Fruit fly (Drosophila melanogaster) whole organism, embryonic: ENCODE data around the gene SelT.

ENCODE experiments used
- Ada2b ChIP-seq: fragments of 200-800 bp; sonication (Bioruptor generic); IDR thresholded peaks from 2 replicates; pipeline ENCODE4 v1.3.6; 2022; ENCODE audit warnings: missing biosample characterization, missing genetic modification characterization
- C15 ChIP-seq: fragments of 200-800 bp; sonication (Bioruptor generic); IDR thresholded peaks from 3 replicates; pipeline ENCODE4 v1.3.6; 2022; ENCODE audit warnings: missing biosample characterization, missing genetic modification characterization
- CG10147 ChIP-seq: fragments of 200-800 bp; sonication (Bioruptor generic); optimal IDR thresholded peaks from 2 replicates; lab custom pipeline; 2019; ENCODE audit warnings: missing biosample characterization, mild to moderate bottlenecking, missing genetic modification characterization, moderate library complexity
- CG10321 ChIP-seq: fragments of 200-800 bp; sonication (Bioruptor generic); IDR thresholded peaks from 2 replicates; pipeline ENCODE4 v1.3.6; 2022; ENCODE audit warnings: missing biosample characterization, missing genetic modification characterization
- CG10431 ChIP-seq: fragments of 200-800 bp; sonication (Bioruptor generic); optimal IDR thresholded peaks from 3 replicates; lab custom pipeline; 2018; ENCODE audit warnings: missing biosample characterization, mild to moderate bottlenecking, missing genetic modification characterization
- CG11085 ChIP-seq: fragments of 200-800 bp; sonication (Bioruptor generic); IDR thresholded peaks from 2 replicates; pipeline ENCODE4 v1.3.6; 2022; ENCODE audit warnings: missing biosample characterization, missing genetic modification characterization
- CG11398 ChIP-seq: fragments of 200-800 bp; sonication (Bioruptor generic); optimal IDR thresholded peaks from 2 replicates; lab custom pipeline; 2016; ENCODE audit warnings: missing biosample characterization, missing genetic modification characterization
- CG11456 ChIP-seq: fragments of 200-800 bp; sonication (Bioruptor generic); IDR thresholded peaks from 3 replicates; pipeline ENCODE4 v1.3.6; 2022; ENCODE audit warnings: missing biosample characterization, missing genetic modification characterization
- CG14965 ChIP-seq: fragments of 200-800 bp; sonication (Bioruptor generic); optimal IDR thresholded peaks from 2 replicates; lab custom pipeline; 2016; ENCODE audit warnings: missing biosample characterization, missing genetic modification characterization, borderline replicate concordance
- CG15073 ChIP-seq: fragments of 200-800 bp; sonication (Bioruptor generic); optimal IDR thresholded peaks from 2 replicates; lab custom pipeline; 2016; ENCODE audit warnings: missing biosample characterization, missing genetic modification characterization
- CG15479 ChIP-seq: fragments of 200-800 bp; sonication (Bioruptor generic); optimal IDR thresholded peaks from 3 replicates; lab custom pipeline; 2019; ENCODE audit warnings: missing biosample characterization, mild to moderate bottlenecking, missing genetic modification characterization, moderate library complexity
- CG1602 ChIP-seq: fragments of 200-800 bp; sonication (Bioruptor generic); optimal IDR thresholded peaks from 3 replicates; lab custom pipeline; 2016; ENCODE audit warnings: missing biosample characterization, missing genetic modification characterization
- CG17385 ChIP-seq: fragments of 200-800 bp; sonication (Bioruptor generic); optimal IDR thresholded peaks from 3 replicates; lab custom pipeline; 2018; ENCODE audit warnings: missing biosample characterization, mild to moderate bottlenecking, missing genetic modification characterization
- CG2116 ChIP-seq: fragments of 200-800 bp; sonication (Bioruptor generic); optimal IDR thresholded peaks from 3 replicates; lab custom pipeline; 2018; ENCODE audit warnings: missing biosample characterization, mild to moderate bottlenecking, missing genetic modification characterization
- CG2889 ChIP-seq: fragments of 200-800 bp; sonication (Bioruptor generic); IDR thresholded peaks from 3 replicates; pipeline ENCODE4 v1.3.6; 2022; ENCODE audit warnings: missing biosample characterization, missing genetic modification characterization
- CG3065 ChIP-seq: fragments of 200-800 bp; sonication (Bioruptor generic); optimal IDR thresholded peaks from 2 replicates; lab custom pipeline; 2016; ENCODE audit warnings: missing biosample characterization, missing genetic modification characterization
- CG4404 ChIP-seq: fragments of 200-800 bp; sonication (Bioruptor generic); IDR thresholded peaks from 2 replicates; pipeline ENCODE4 v1.3.6; 2022; ENCODE audit warnings: missing biosample characterization, missing genetic modification characterization
- CG4820 ChIP-seq: fragments of 200-800 bp; sonication (Bioruptor generic); optimal IDR thresholded peaks from 3 replicates; lab custom pipeline; 2016; ENCODE audit warnings: missing biosample characterization, missing genetic modification characterization
- CG7372 ChIP-seq: fragments of 200-800 bp; sonication (Bioruptor generic); IDR thresholded peaks from 2 replicates; pipeline ENCODE4 v1.3.6; 2022; ENCODE audit warnings: missing biosample characterization, missing genetic modification characterization
- CG8359 ChIP-seq: fragments of 200-800 bp; sonication (Bioruptor generic); optimal IDR thresholded peaks from 2 replicates; lab custom pipeline; 2017; ENCODE audit warnings: missing biosample characterization, mild to moderate bottlenecking, missing genetic modification characterization, borderline replicate concordance
- CG8478 ChIP-seq: fragments of >200 bp; optimal IDR thresholded peaks from 2 replicates; lab custom pipeline; 2018
- CG8944 ChIP-seq: fragments of 200-800 bp; sonication (Bioruptor generic); optimal IDR thresholded peaks from 3 replicates; lab custom pipeline; 2016; ENCODE audit warnings: missing biosample characterization, missing genetic modification characterization
- CG9727 ChIP-seq: fragments of 200-800 bp; sonication (Bioruptor generic); optimal IDR thresholded peaks from 3 replicates; lab custom pipeline; 2017; ENCODE audit warnings: missing biosample characterization, mild to moderate bottlenecking, missing genetic modification characterization
- CHES-1-like ChIP-seq: fragments of 200-800 bp; sonication (Bioruptor generic); optimal IDR thresholded peaks from 2 replicates; lab custom pipeline; 2016; ENCODE audit warnings: missing biosample characterization, missing genetic modification characterization
- Camta ChIP-seq: fragments of 200-800 bp; sonication (Bioruptor generic); optimal IDR thresholded peaks from 2 replicates; lab custom pipeline; 2016; ENCODE audit warnings: missing biosample characterization, missing genetic modification characterization
- Dip3 ChIP-seq: fragments of 200-800 bp; sonication (Bioruptor generic); optimal IDR thresholded peaks from 3 replicates; lab custom pipeline; 2016; ENCODE audit warnings: missing biosample characterization, missing genetic modification characterization
- Drgx ChIP-seq: fragments of 200-800 bp; sonication (Bioruptor generic); IDR thresholded peaks from 2 replicates; pipeline ENCODE4 v1.3.6; 2022; ENCODE audit warnings: missing biosample characterization, missing genetic modification characterization
- Fer1 ChIP-seq: fragments of 200-800 bp; sonication (Bioruptor generic); optimal IDR thresholded peaks from 2 replicates; lab custom pipeline; 2017; ENCODE audit warnings: missing biosample characterization, mild to moderate bottlenecking, missing genetic modification characterization
- HLH54F ChIP-seq: fragments of 200-800 bp; sonication (Bioruptor generic); optimal IDR thresholded peaks from 3 replicates; lab custom pipeline; 2016; ENCODE audit warnings: missing biosample characterization, missing genetic modification characterization
- Max ChIP-seq: fragments of 200-800 bp; sonication (Bioruptor generic); optimal IDR thresholded peaks from 2 replicates; lab custom pipeline; 2016; ENCODE audit warnings: missing biosample characterization, mild to moderate bottlenecking, missing genetic modification characterization
- Neu2 ChIP-seq: fragments of 200-800 bp; sonication (Bioruptor generic); optimal IDR thresholded peaks from 3 replicates; lab custom pipeline; 2016; ENCODE audit warnings: missing biosample characterization, missing genetic modification characterization, borderline replicate concordance
- TFAM ChIP-seq: fragments of 200-800 bp; sonication (Bioruptor generic); optimal IDR thresholded peaks from 2 replicates; lab custom pipeline; 2017; ENCODE audit warnings: missing biosample characterization, missing genetic modification characterization, inconsistent platforms
- Tbp ChIP-seq: fragments of >200 bp; optimal IDR thresholded peaks from 2 replicates; lab custom pipeline; 2018; ENCODE audit warnings: missing biosample characterization, missing genetic modification characterization
- bowl ChIP-seq: fragments of 200-800 bp; sonication (Bioruptor generic); IDR thresholded peaks from 2 replicates; pipeline ENCODE4 v1.3.6; 2022; ENCODE audit warnings: missing biosample characterization, missing genetic modification characterization
- cato ChIP-seq: fragments of 200-800 bp; sonication (Bioruptor generic); optimal IDR thresholded peaks from 2 replicates; lab custom pipeline; 2016; ENCODE audit warnings: missing biosample characterization, missing genetic modification characterization, borderline replicate concordance
- chinmo ChIP-seq: fragments of 200-800 bp; sonication (Bioruptor generic); IDR thresholded peaks from 4 replicates; pipeline ENCODE4 v1.3.6; 2022; ENCODE audit warnings: missing biosample characterization, missing genetic modification characterization; ENCODE audit not compliant: partially characterized antibody
- dan ChIP-seq: fragments of 200-800 bp; sonication (Bioruptor generic); IDR thresholded peaks from 2 replicates; pipeline ENCODE4 v1.3.6; 2022; ENCODE audit warnings: missing biosample characterization, missing genetic modification characterization
- dimm ChIP-seq: fragments of 200-800 bp; sonication (Bioruptor generic); IDR thresholded peaks from 2 replicates; pipeline ENCODE4 v1.3.6; 2022; ENCODE audit warnings: missing biosample characterization, missing genetic modification characterization
- dysf ChIP-seq: fragments of 200-800 bp; sonication (Bioruptor generic); IDR thresholded peaks from 3 replicates; pipeline ENCODE4 v1.3.6; 2022; ENCODE audit warnings: missing biosample characterization, missing genetic modification characterization
- gsb ChIP-seq: fragments of 200-800 bp; sonication (Bioruptor generic); IDR thresholded peaks from 2 replicates; pipeline ENCODE4 v1.3.6; 2022; ENCODE audit warnings: missing biosample characterization, missing genetic modification characterization
- gsb-n ChIP-seq: fragments of 200-800 bp; sonication (Bioruptor generic); optimal IDR thresholded peaks from 3 replicates; lab custom pipeline; 2018; ENCODE audit warnings: missing biosample characterization, mild to moderate bottlenecking, missing genetic modification characterization
- ham ChIP-seq: fragments of 200-800 bp; sonication (Bioruptor generic); IDR thresholded peaks from 2 replicates; pipeline ENCODE4 v1.3.6; 2022; ENCODE audit warnings: missing biosample characterization, missing genetic modification characterization
- inv ChIP-seq: fragments of 200-800 bp; sonication (Bioruptor generic); IDR thresholded peaks from 2 replicates; pipeline ENCODE4 v1.3.6; 2022; ENCODE audit warnings: missing biosample characterization, missing genetic modification characterization; ENCODE audit not compliant: partially characterized antibody
- kni ChIP-seq: fragments of 200-800 bp; sonication (Bioruptor generic); optimal IDR thresholded peaks from 3 replicates; lab custom pipeline; 2017; ENCODE audit warnings: mild to moderate bottlenecking, missing biosample characterization, missing genetic modification reagents, missing genetic modification characterization
- lmd ChIP-seq: fragments of 200-800 bp; sonication (Bioruptor generic); IDR thresholded peaks from 2 replicates; pipeline ENCODE4 v1.3.6; 2022; ENCODE audit warnings: missing biosample characterization, missing genetic modification characterization
- shn ChIP-seq: fragments of 200-800 bp; sonication (Bioruptor generic); optimal IDR thresholded peaks from 3 replicates; lab custom pipeline; 2016; ENCODE audit warnings: missing biosample characterization, missing genetic modification characterization
- slp2 ChIP-seq: fragments of 200-800 bp; sonication (Bioruptor generic); optimal IDR thresholded peaks from 2 replicates; lab custom pipeline; 2016; ENCODE audit warnings: missing biosample characterization, missing genetic modification characterization
- sna ChIP-seq: fragments of 200-800 bp; sonication (Bioruptor generic); IDR thresholded peaks from 2 replicates; pipeline ENCODE4 v1.3.6; 2022; ENCODE audit warnings: missing biosample characterization, missing genetic modification characterization; ENCODE audit not compliant: partially characterized antibody
- tna ChIP-seq: fragments of 200-800 bp; sonication (Bioruptor generic); IDR thresholded peaks from 2 replicates; pipeline ENCODE4 v1.3.6; 2022; ENCODE audit warnings: missing biosample characterization, missing genetic modification characterization; ENCODE audit not compliant: partially characterized antibody
- zen ChIP-seq: fragments of 200-800 bp; sonication (Bioruptor generic); optimal IDR thresholded peaks from 3 replicates; lab custom pipeline; 2018; ENCODE audit warnings: missing biosample characterization, mild to moderate bottlenecking, missing genetic modification characterization, moderate library complexity

The SelT gene

dm6 chr2L:4999389-5000032 is 11.2 kb upstream of the SelT start (continued):
- TF ChIP-seq CG17385 (peak; percentile 60), CG8944 (GFP tag; lab: Kevin White, UChicago) (peak; percentile 43), CG11085 (GFP tag; lab: Robert Waterston, UW) (no peak), CG2116 (GFP tag; lab: Kevin White, UChicago) (no peak), CG10431 (GFP tag; lab: Kevin White, UChicago) (peak; percentile 17), Drgx (GFP tag; lab: Robert Waterston, UW) (peak; percentile 90), shn (GFP tag; lab: Kevin White, UChicago) (peak; percentile 47), CHES-1-like (GFP tag; lab: Kevin White, UChicago) (peak; percentile 58), CG10147 (GFP tag; lab: Kevin White, UChicago) (peak; percentile 41), zen (tag; lab: Kevin White, UChicago) (no peak), bowl (GFP tag; lab: Robert Waterston, UW) (no peak), HLH54F (GFP tag; lab: Kevin White, UChicago) (peak; percentile 64), CG3065 (GFP tag; lab: Kevin White, UChicago) (no peak), tna (GFP tag; lab: Robert Waterston, UW) (no peak), CG4404 (GFP tag; lab: Robert Waterston, UW) (peak; percentile 78), CG2889 (GFP tag; lab: Robert Waterston, UW) (peak; percentile 77; the same call in 2 of the 3 replicates), CG15479 (no peak), slp2 (peak; percentile 56), CG11456 (GFP tag; lab: Robert Waterston, UW) (peak; percentile 71), lmd (GFP tag; lab: Robert Waterston, UW) (peak; percentile 82), TFAM (no peak), CG14965 (GFP tag; lab: Kevin White, UChicago) (no peak), CG4820 (GFP tag; lab: Kevin White, UChicago) (peak; percentile 62), Dip3 (GFP tag; lab: Kevin White, UChicago) (peak; percentile 62), CG10321 (no peak), dysf (GFP tag; lab: Robert Waterston, UW) (peak; percentile 83), kni (no peak), CG7372 (GFP tag; lab: Robert Waterston, UW) (peak; percentile 63), inv (GFP tag; lab: Robert Waterston, UW) (no peak), Ada2b (peak; percentile 76), Camta (peak; percentile 30), dan (GFP tag; lab: Robert Waterston, UW) (no peak), CG8359 (peak; percentile 29), gsb-n (tag; lab: Kevin White, UChicago) (peak; percentile 56), CG11398 (GFP tag; lab: Kevin White, UChicago) (no peak), Neu2 (GFP tag; lab: Kevin White, UChicago) (no peak), CG8478 (lab: Kevin White, UChicago) (no peak), Max (GFP tag; lab: Kevin White, UChicago) (peak; percentile 2), cato (GFP tag; lab: Kevin White, UChicago) (peak; percentile 7), CG9727 (GFP tag; lab: Kevin White, UChicago) (peak; percentile 67), Fer1 (GFP tag; lab: Kevin White, UChicago) (peak; percentile 41), C15 (0 out of 3 replicates have a peak, but pooled peaks have one; percentile 34), chinmo (no peak), sna (GFP tag; lab: Robert Waterston, UW) (no peak), CG1602 (GFP tag; lab: Kevin White, UChicago) (no peak), Tbp (GFP tag; lab: Kevin White, UChicago) (no peak), gsb (GFP tag; lab: Robert Waterston, UW) (0 out of 2 replicates have a peak, but pooled peaks have one; percentile 25), dimm (GFP tag; lab: Robert Waterston, UW) (0 out of 2 replicates have a peak, but pooled peaks have one; percentile 25), CG15073 (GFP tag; lab: Kevin White, UChicago) (peak; percentile 30), ham (GFP tag; lab: Robert Waterston, UW) (no peak)
